Worm (Caenorhabditis elegans) whole organism, mixed stage, embryonic: ENCODE measurements around the gene nlp-53.

ENCODE experiments used
- ham-2 ChIP-seq: fragments of 200-800 bp; sonication (Bioruptor generic); optimal IDR thresholded peaks from 2 replicates; lab custom pipeline; 2018; ENCODE audit warnings: mild to moderate bottlenecking, missing genetic modification characterization, missing compliant biosample characterization
- lsy-2 ChIP-seq: fragments of 150-350 bp; optimal IDR thresholded peaks from 2 replicates; lab custom pipeline; 2014; ENCODE audit warnings: missing biosample characterization, missing genetic modification characterization
- nhr-28 ChIP-seq: fragments of 150-350 bp; optimal IDR thresholded peaks from 2 replicates; lab custom pipeline; 2014; ENCODE audit warnings: missing biosample characterization, missing genetic modification characterization
- nhr-76 ChIP-seq: sonication (generic microtip); optimal IDR thresholded peaks from 2 replicates; lab custom pipeline; 2017; ENCODE audit warnings: missing biosample characterization, missing genetic modification characterization
- pha-4 ChIP-seq: fragments of 150-350 bp; optimal IDR thresholded peaks from 2 replicates; lab custom pipeline; 2018; ENCODE audit warnings: missing biosample characterization, missing genetic modification reagents, missing genetic modification characterization
- snpc-4 ChIP-seq: fragments of 150-350 bp; optimal IDR thresholded peaks from 2 replicates; lab custom pipeline; 2014; ENCODE audit warnings: missing biosample characterization, missing genetic modification characterization
- unc-62 ChIP-seq: fragments of 150-350 bp; optimal IDR thresholded peaks from 2 replicates; lab custom pipeline; 2014; ENCODE audit warnings: missing biosample characterization, missing genetic modification reagents, missing genetic modification characterization

DNA sequence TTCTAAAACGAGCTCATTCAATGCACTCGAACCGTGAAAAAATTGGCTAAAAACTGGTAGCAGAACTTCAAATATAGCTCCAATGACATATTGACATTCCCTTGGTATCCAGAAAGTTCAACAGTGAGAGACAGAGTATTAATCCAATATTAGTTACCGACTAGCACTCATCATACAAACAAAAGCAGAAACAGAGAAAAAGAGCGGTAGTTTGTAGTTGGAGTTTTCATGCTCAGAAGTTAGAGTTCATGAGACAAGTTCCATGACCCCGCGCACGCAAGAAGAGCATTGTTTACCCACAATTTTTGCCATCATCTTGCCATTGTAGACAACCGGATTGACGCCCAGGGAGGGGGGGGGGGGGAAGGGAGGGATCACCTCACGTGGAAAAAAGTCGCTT is 35.6 kb downstream of the nlp-53 start:
- TF ChIP-seq nhr-76 (tag; lab: Kevin White, UChicago) (no peak), snpc-4 (tag; lab: Kevin White, UChicago) (no peak), nhr-28 (tag; lab: Kevin White, UChicago) (no peak), ham-2 (GFP tag; lab: Kevin White, UChicago) (no peak), pha-4 (tag; lab: Kevin White, UChicago) (no peak), unc-62 (GFP tag; lab: Kevin White, UChicago) (no peak), lsy-2 (tag; lab: Kevin White, UChicago) (no peak)
